Worm (Caenorhabditis elegans): ENCODE measurements around the gene nhr-130.

- TF ChIP-seq ama-1 (optimal IDR thresholded peaks at IDR 0.05) (no peak), tbx-37 (GFP tag; conservative IDR thresholded peaks at IDR 0.05) (no peak), ceh-13 (GFP tag; optimal IDR thresholded peaks at IDR 0.05) (no peak), hmg-4 (GFP tag; optimal IDR thresholded peaks at IDR 0.05) (no peak), B0310.2 (tag; optimal IDR thresholded peaks at IDR 0.05) (no peak), tra-4 (tag; optimal IDR thresholded peaks at IDR 0.05) (no peak), tbx-11 (GFP tag; IDR thresholded peaks at IDR 0.05) (no peak), scrt-1 (GFP tag; IDR thresholded peaks at IDR 0.05) (no peak), flt-1 (GFP tag; IDR thresholded peaks at IDR 0.05) (no peak)
Measured at ce11 chrV:525040-525439, 41.9 kb upstream of the nhr-130 start, which contains the start of gene R11G11.16.

Measured in whole organism, early embryonic.